Worm (Caenorhabditis elegans) whole organism, L2 larva: ENCODE data around the gene ben-1.

ENCODE experiments used
- C34F6.9 ChIP-seq: fragments of 150-350 bp; optimal IDR thresholded peaks from 2 replicates; lab custom pipeline; 2014; ENCODE audit warnings: missing biosample characterization, missing genetic modification characterization
- F13H6.1 ChIP-seq: sonication (generic microtip); optimal IDR thresholded peaks from 2 replicates; lab custom pipeline; 2016; ENCODE audit warnings: missing genetic modification characterization, missing compliant biosample characterization
- R02D3.7 ChIP-seq: fragments of 150-350 bp; optimal IDR thresholded peaks from 2 replicates; lab custom pipeline; 2014; ENCODE audit warnings: missing biosample characterization, missing genetic modification characterization
- Y55F3AM.14 ChIP-seq: fragments of 200-800 bp; sonication (Bioruptor generic); optimal IDR thresholded peaks from 2 replicates; lab custom pipeline; 2018; ENCODE audit warnings: mild to moderate bottlenecking, missing genetic modification characterization, missing compliant biosample characterization
- ZK546.5 ChIP-seq: sonication (generic microtip); optimal IDR thresholded peaks from 2 replicates; lab custom pipeline; 2017; ENCODE audit warnings: missing biosample characterization, missing genetic modification characterization
- aly-2 ChIP-seq: fragments of 150-350 bp; optimal IDR thresholded peaks from 2 replicates; lab custom pipeline; 2014; ENCODE audit warnings: missing biosample characterization, missing genetic modification characterization
- ama-1 ChIP-seq: fragments of 150-350 bp; optimal IDR thresholded peaks from 2 replicates; lab custom pipeline; 2018; ENCODE audit warnings: inconsistent platforms
- blmp-1 ChIP-seq: sonication (generic microtip); optimal IDR thresholded peaks from 2 replicates; lab custom pipeline; 2017; ENCODE audit warnings: missing genetic modification characterization, mild to moderate bottlenecking, missing compliant biosample characterization, antibody characterized with exemption, moderate library complexity; ENCODE audit not compliant: insufficient read depth
- crh-2 ChIP-seq: sonication (generic microtip); optimal IDR thresholded peaks from 2 replicates; lab custom pipeline; 2017; ENCODE audit warnings: missing biosample characterization, missing genetic modification characterization
- egl-27 ChIP-seq: sonication (generic microtip); optimal IDR thresholded peaks from 3 replicates; lab custom pipeline; 2017; ENCODE audit warnings: missing biosample characterization, missing genetic modification reagents, missing genetic modification characterization
- elt-1 ChIP-seq: fragments of 150-350 bp; optimal IDR thresholded peaks from 2 replicates; lab custom pipeline; 2014; ENCODE audit warnings: missing biosample characterization, missing genetic modification characterization
- elt-3 ChIP-seq: sonication (generic microtip); optimal IDR thresholded peaks from 2 replicates; lab custom pipeline; 2017; ENCODE audit warnings: missing biosample characterization, missing genetic modification characterization
- fos-1 ChIP-seq: fragments of 150-350 bp; optimal IDR thresholded peaks from 2 replicates; lab custom pipeline; 2014; ENCODE audit warnings: missing biosample characterization, missing genetic modification characterization
- lin-11 ChIP-seq: fragments of 150-350 bp; sonication (generic microtip); optimal IDR thresholded peaks from 2 replicates; lab custom pipeline; 2014; ENCODE audit warnings: missing biosample characterization, missing genetic modification characterization, inconsistent platforms, mixed read lengths
- lin-13 ChIP-seq: fragments of 150-350 bp; optimal IDR thresholded peaks from 2 replicates; lab custom pipeline; 2014; ENCODE audit warnings: missing biosample characterization, missing genetic modification reagents, missing genetic modification characterization
- lin-39 ChIP-seq: fragments of 150-350 bp; optimal IDR thresholded peaks from 2 replicates; lab custom pipeline; 2014; ENCODE audit warnings: missing biosample characterization, missing genetic modification reagents, missing genetic modification characterization
- lsy-2 ChIP-seq, 2 experiments: fragments of 150-350 bp in 1 of 2; sonication (generic microtip) in 1 of 2; optimal IDR thresholded peaks; 2 replicates each; lab custom pipeline; 2014 to 2017; ENCODE audit warnings: missing biosample characterization in 2 of 2, missing genetic modification characterization in 2 of 2
- mab-5 ChIP-seq: fragments of 150-350 bp; optimal IDR thresholded peaks from 2 replicates; lab custom pipeline; 2014; ENCODE audit warnings: missing biosample characterization, missing genetic modification characterization
- mbf-1 ChIP-seq: sonication (generic microtip); optimal IDR thresholded peaks from 2 replicates; lab custom pipeline; 2017; ENCODE audit warnings: missing biosample characterization, missing genetic modification characterization
- mdl-1 ChIP-seq, 2 experiments: fragments of 150-350 bp in 1 of 2; sonication (generic microtip) in 1 of 2; optimal IDR thresholded peaks; 2 replicates each; lab custom pipeline; 2017; ENCODE audit warnings: missing biosample characterization in 2 of 2, missing genetic modification characterization in 2 of 2
- nhr-10 ChIP-seq: sonication (generic microtip); optimal IDR thresholded peaks from 2 replicates; lab custom pipeline; 2017; ENCODE audit warnings: missing biosample characterization, missing genetic modification characterization
- nhr-11 ChIP-seq: fragments of 150-350 bp; optimal IDR thresholded peaks from 2 replicates; lab custom pipeline; 2014; ENCODE audit warnings: missing biosample characterization, missing genetic modification characterization
- nhr-12 ChIP-seq: fragments of 150-350 bp; optimal IDR thresholded peaks from 2 replicates; lab custom pipeline; 2014; ENCODE audit warnings: missing biosample characterization, missing genetic modification characterization
- nhr-129 ChIP-seq: fragments of 150-350 bp; optimal IDR thresholded peaks from 2 replicates; lab custom pipeline; 2014; ENCODE audit warnings: missing biosample characterization, missing genetic modification characterization
- nhr-21 ChIP-seq: fragments of 150-350 bp; optimal IDR thresholded peaks from 2 replicates; lab custom pipeline; 2014; ENCODE audit warnings: missing biosample characterization, missing genetic modification characterization
- nhr-23 ChIP-seq: fragments of 150-350 bp; optimal IDR thresholded peaks from 2 replicates; lab custom pipeline; 2014; ENCODE audit warnings: missing biosample characterization, missing genetic modification reagents, missing genetic modification characterization
- nhr-6 ChIP-seq: fragments of 150-350 bp; optimal IDR thresholded peaks from 2 replicates; lab custom pipeline; 2014; ENCODE audit warnings: missing biosample characterization, missing genetic modification characterization
- nhr-77 ChIP-seq: fragments of 150-350 bp; optimal IDR thresholded peaks from 2 replicates; lab custom pipeline; 2014; ENCODE audit warnings: missing biosample characterization, missing genetic modification characterization
- peb-1 ChIP-seq: fragments of 150-350 bp; optimal IDR thresholded peaks from 2 replicates; lab custom pipeline; 2014; ENCODE audit warnings: missing biosample characterization, missing genetic modification characterization
- sem-4 ChIP-seq: fragments of 150-350 bp; optimal IDR thresholded peaks from 2 replicates; lab custom pipeline; 2014; ENCODE audit warnings: missing biosample characterization, missing genetic modification reagents, missing genetic modification characterization
- skn-1 ChIP-seq: sonication (generic microtip); optimal IDR thresholded peaks from 2 replicates; lab custom pipeline; 2017; ENCODE audit warnings: missing biosample characterization, missing genetic modification characterization
- sma-3 ChIP-seq: sonication (generic microtip); optimal IDR thresholded peaks from 2 replicates; lab custom pipeline; 2016; ENCODE audit warnings: missing genetic modification reagents, missing genetic modification characterization, missing compliant biosample characterization
- sma-9 ChIP-seq, 2 experiments: fragments of 150-350 bp in 1 of 2; sonication (generic microtip) in 1 of 2; optimal IDR thresholded peaks; 2 replicates each; lab custom pipeline; 2014 to 2016; ENCODE audit warnings: missing genetic modification characterization in 2 of 2, mild to moderate bottlenecking in 1 of 2, missing biosample characterization in 1 of 2, missing compliant biosample characterization in 1 of 2, missing genetic modification reagents in 1 of 2, moderate library complexity in 1 of 2
- snpc-4 ChIP-seq: fragments of 150-350 bp; optimal IDR thresholded peaks from 2 replicates; lab custom pipeline; 2014; ENCODE audit warnings: missing biosample characterization, missing genetic modification characterization
- unc-39 ChIP-seq: fragments of 150-350 bp; optimal IDR thresholded peaks from 2 replicates; lab custom pipeline; 2014; ENCODE audit warnings: missing biosample characterization, missing genetic modification characterization
- unc-55 ChIP-seq: fragments of 150-350 bp; sonication (generic microtip); optimal IDR thresholded peaks from 3 replicates; lab custom pipeline; 2014; ENCODE audit warnings: missing biosample characterization, missing genetic modification reagents, missing genetic modification characterization
- unc-62 ChIP-seq: fragments of 150-350 bp; optimal IDR thresholded peaks from 2 replicates; lab custom pipeline; 2014; ENCODE audit warnings: missing biosample characterization, missing genetic modification reagents, missing genetic modification characterization
- zag-1 ChIP-seq: fragments of 150-350 bp; optimal IDR thresholded peaks from 2 replicates; lab custom pipeline; 2014; ENCODE audit warnings: missing biosample characterization, missing genetic modification characterization
- ztf-1 ChIP-seq: fragments of 200-800 bp; sonication (Bioruptor generic); conservative IDR thresholded peaks from 2 replicates; pipeline ENCODE4 v1.3.6; 2022; ENCODE audit warnings: missing genetic modification characterization, missing compliant biosample characterization
- ztf-4 ChIP-seq: fragments of 150-350 bp; optimal IDR thresholded peaks from 2 replicates; lab custom pipeline; 2014; ENCODE audit warnings: missing biosample characterization, missing genetic modification characterization

The ben-1 gene

ce11 chrIII:3539499-3539898 lies 1.9 kb downstream of the ben-1 start:
- TF ChIP-seq sma-9 (GFP tag; optimal IDR thresholded peaks at IDR 0.05; lab: Kevin White, UChicago) (no peak), sma-9 (tag; optimal IDR thresholded peaks at IDR 0.05; lab: Kevin White, UChicago) (no peak), Y55F3AM.14 (GFP tag; lab: Kevin White, UChicago) (no peak), nhr-11 (tag; lab: Kevin White, UChicago) (no peak), aly-2 (no peak)
- TF ChIP-seq, all 48 proteins: peak for 0

- TF ChIP-seq elt-3 (tag; lab: Kevin White, UChicago) (no peak), Y55F3AM.14 (GFP tag; lab: Kevin White, UChicago) (no peak), ztf-1 (GFP tag; lab: Robert Waterston, UW) (no peak), crh-2 (tag; lab: Kevin White, UChicago) (no peak), mab-5 (no peak), F13H6.1 (tag; lab: Kevin White, UChicago) (no peak), elt-1 (tag; lab: Kevin White, UChicago) (no peak), nhr-129 (tag; lab: Kevin White, UChicago) (no peak), nhr-77 (tag; lab: Kevin White, UChicago) (no peak), nhr-6 (tag; lab: Kevin White, UChicago) (no peak), unc-39 (no peak), nhr-23 (no peak), R02D3.7 (tag; lab: Kevin White, UChicago) (no peak), ama-1 (no peak), blmp-1 (no peak), lin-39 (no peak), nhr-10 (no peak)
Measured at ce11 chrIII:3537401-3537800, 4.0 kb downstream of the ben-1 start, which contains the start of gene cfap-20. Gene cfap-20 (minus strand): TSS chrIII:3537501.

- TF ChIP-seq lin-13, result no peak
- no peak for TF ChIP-seq unc-62 (GFP tag; lab: Kevin White, UChicago)
- no peak for TF ChIP-seq nhr-11 (tag; lab: Kevin White, UChicago)
Measured at ce11 chrIII:3534185-3534584, 7.3 kb downstream of the ben-1 start.

ce11 chrIII:3532035-3532434 lies 9.4 kb downstream of the ben-1 start:
- TF ChIP-seq sma-9 (GFP tag; optimal IDR thresholded peaks at IDR 0.05; lab: Kevin White, UChicago) (peak; percentile 68), sma-9 (tag; optimal IDR thresholded peaks at IDR 0.05; lab: Kevin White, UChicago) (no peak), nhr-77 (tag; lab: Kevin White, UChicago) (no peak), mdl-1 (tag; optimal IDR thresholded peaks at IDR 0.05; lab: Kevin White, UChicago) (peak in 1 of 2 experiments; percentile 11), mbf-1 (tag; lab: Kevin White, UChicago) (no peak), elt-3 (tag; lab: Kevin White, UChicago) (no peak), C34F6.9 (peak; percentile 92), nhr-10 (no peak), lin-13 (peak; percentile 45), ZK546.5 (no peak), egl-27 (tag; lab: Kevin White, UChicago) (peak; percentile 62), sma-3 (no peak), ztf-1 (GFP tag; lab: Robert Waterston, UW) (no peak), F13H6.1 (tag; lab: Kevin White, UChicago) (peak; percentile 77), nhr-21 (tag; lab: Kevin White, UChicago) (peak; percentile 5), lin-11 (peak; percentile 57), crh-2 (tag; lab: Kevin White, UChicago) (peak; percentile 75), unc-55 (peak; percentile 84), peb-1 (tag; lab: Kevin White, UChicago) (no peak), lsy-2 (tag; optimal IDR thresholded peaks at IDR 0.05; lab: Kevin White, UChicago) (peak; percentile 48 to 78), sem-4 (tag; lab: Kevin White, UChicago) (no peak), elt-1 (tag; lab: Kevin White, UChicago) (no peak), ama-1 (no peak), ztf-4 (tag; lab: Kevin White, UChicago) (no peak), skn-1 (tag; lab: Kevin White, UChicago) (no peak), nhr-6 (tag; lab: Kevin White, UChicago) (peak; percentile 9), nhr-12 (tag; lab: Kevin White, UChicago) (no peak), nhr-129 (tag; lab: Kevin White, UChicago) (peak; percentile 91), snpc-4 (tag; lab: Kevin White, UChicago) (no peak), fos-1 (peak; percentile 47), mab-5 (peak; percentile 18), blmp-1 (no peak), zag-1 (tag; lab: Kevin White, UChicago) (peak; percentile 58)
- TF ChIP-seq, all 48 proteins: peak for 16
